Fruit fly (Drosophila melanogaster) whole organism, embryonic: ENCODE results near the gene mof.

Source experiments
- Antp ChIP-seq: fragments of 200-800 bp; sonication (Bioruptor generic); optimal IDR thresholded peaks from 3 replicates; lab custom pipeline; 2016; ENCODE audit warnings: missing biosample characterization, missing genetic modification characterization
- Asciz ChIP-seq: fragments of 200-800 bp; sonication (Bioruptor generic); optimal IDR thresholded peaks from 2 replicates; lab custom pipeline; 2017; ENCODE audit warnings: missing biosample characterization, mild to moderate bottlenecking, missing genetic modification characterization, missing genetic modification reagents
- CG10147 ChIP-seq: fragments of 200-800 bp; sonication (Bioruptor generic); optimal IDR thresholded peaks from 2 replicates; lab custom pipeline; 2019; ENCODE audit warnings: missing biosample characterization, mild to moderate bottlenecking, missing genetic modification characterization, moderate library complexity
- CG10366 ChIP-seq: fragments of 200-800 bp; sonication (Bioruptor generic); IDR thresholded peaks from 2 replicates; pipeline ENCODE4 v1.3.6; 2022; ENCODE audit warnings: missing biosample characterization, missing genetic modification characterization
- CG11085 ChIP-seq: fragments of 200-800 bp; sonication (Bioruptor generic); IDR thresholded peaks from 2 replicates; pipeline ENCODE4 v1.3.6; 2022; ENCODE audit warnings: missing biosample characterization, missing genetic modification characterization
- CG11695 ChIP-seq: fragments of 200-800 bp; sonication (Bioruptor generic); IDR thresholded peaks from 3 replicates; pipeline ENCODE4 v1.3.6; 2022; ENCODE audit warnings: missing biosample characterization, missing genetic modification characterization
- CG1233 ChIP-seq: fragments of 200-800 bp; sonication (Bioruptor generic); optimal IDR thresholded peaks from 4 replicates; lab custom pipeline; 2018; ENCODE audit warnings: missing biosample characterization, mild to moderate bottlenecking, missing genetic modification characterization
- CG13775 ChIP-seq: fragments of 200-800 bp; sonication (Bioruptor generic); optimal IDR thresholded peaks from 3 replicates; lab custom pipeline; 2017; ENCODE audit warnings: missing biosample characterization, mild to moderate bottlenecking, missing genetic modification characterization
- CG14014 ChIP-seq: fragments of 200-800 bp; sonication (Bioruptor generic); IDR thresholded peaks from 2 replicates; pipeline ENCODE4 v1.3.6; 2022; ENCODE audit warnings: missing biosample characterization, missing genetic modification characterization
- CG15479 ChIP-seq: fragments of 200-800 bp; sonication (Bioruptor generic); optimal IDR thresholded peaks from 3 replicates; lab custom pipeline; 2019; ENCODE audit warnings: missing biosample characterization, mild to moderate bottlenecking, missing genetic modification characterization, moderate library complexity
- CG16813 ChIP-seq: fragments of 200-800 bp; sonication (Bioruptor generic); IDR thresholded peaks from 3 replicates; pipeline ENCODE4 v1.3.6; 2022; ENCODE audit warnings: missing biosample characterization, missing genetic modification characterization; ENCODE audit not compliant: partially characterized antibody
- CG2678 ChIP-seq: fragments of 200-800 bp; sonication (Bioruptor generic); optimal IDR thresholded peaks from 3 replicates; lab custom pipeline; 2019; ENCODE audit warnings: missing biosample characterization, mild to moderate bottlenecking, missing genetic modification characterization, moderate library complexity
- CG31441 ChIP-seq: fragments of 200-800 bp; sonication (Bioruptor generic); IDR thresholded peaks from 2 replicates; pipeline ENCODE4 v1.3.6; 2022; ENCODE audit warnings: missing biosample characterization, missing genetic modification characterization
- CG3281 ChIP-seq: fragments of 200-800 bp; sonication (Bioruptor generic); optimal IDR thresholded peaks from 3 replicates; lab custom pipeline; 2017; ENCODE audit warnings: missing biosample characterization, mild to moderate bottlenecking, missing genetic modification characterization
- CG3847 ChIP-seq: fragments of 200-800 bp; sonication (Bioruptor generic); IDR thresholded peaks from 2 replicates; pipeline ENCODE4 v1.3.6; 2022; ENCODE audit warnings: missing biosample characterization, missing genetic modification characterization
- CG4328 ChIP-seq: fragments of 200-800 bp; sonication (Bioruptor generic); optimal IDR thresholded peaks from 3 replicates; lab custom pipeline; 2017; ENCODE audit warnings: missing biosample characterization, missing genetic modification reagents, missing genetic modification characterization
- CG6765 ChIP-seq: fragments of 200-800 bp; sonication (Bioruptor generic); optimal IDR thresholded peaks from 3 replicates; lab custom pipeline; 2017; ENCODE audit warnings: missing biosample characterization, mild to moderate bottlenecking, missing genetic modification characterization
- CG7556 ChIP-seq: fragments of 200-800 bp; sonication (Bioruptor generic); optimal IDR thresholded peaks from 2 replicates; lab custom pipeline; 2017; ENCODE audit warnings: missing biosample characterization, mild to moderate bottlenecking, missing genetic modification characterization
- CoRest ChIP-seq: fragments of 200-800 bp; sonication (Bioruptor generic); optimal IDR thresholded peaks from 3 replicates; lab custom pipeline; 2018; ENCODE audit warnings: missing biosample characterization, mild to moderate bottlenecking, missing genetic modification characterization, moderate library complexity
- E2f2 ChIP-seq: fragments of 200-800 bp; sonication (Bioruptor generic); IDR thresholded peaks from 2 replicates; pipeline ENCODE4 v1.3.6; 2022; ENCODE audit warnings: missing biosample characterization, missing genetic modification characterization
- Elba2 ChIP-seq: fragments of 200-800 bp; sonication (Bioruptor generic); optimal IDR thresholded peaks from 3 replicates; lab custom pipeline; 2016; ENCODE audit warnings: missing biosample characterization, missing genetic modification characterization
- Ets65A ChIP-seq: fragments of 200-800 bp; sonication (Bioruptor generic); peaks from one replicate; lab custom pipeline; 2016; ENCODE audit warnings: missing biosample characterization, missing genetic modification characterization
- Fer2 ChIP-seq: fragments of 200-800 bp; sonication (Bioruptor generic); optimal IDR thresholded peaks from 2 replicates; lab custom pipeline; 2018; ENCODE audit warnings: missing biosample characterization, mild to moderate bottlenecking, missing genetic modification characterization, moderate library complexity
- Hand ChIP-seq: fragments of 200-800 bp; sonication (Bioruptor generic); optimal IDR thresholded peaks from 2 replicates; lab custom pipeline; 2017; ENCODE audit warnings: mild to moderate bottlenecking, missing biosample characterization, missing genetic modification reagents, missing genetic modification characterization
- Hey ChIP-seq: fragments of 200-800 bp; sonication (Bioruptor generic); optimal IDR thresholded peaks from 3 replicates; lab custom pipeline; 2018; ENCODE audit warnings: missing biosample characterization, mild to moderate bottlenecking, missing genetic modification characterization
- Hr78 ChIP-seq, 2 experiments: fragments of 200-800 bp in 1 of 2; fragments of >200 bp in 1 of 2; sonication (Bioruptor generic) in 1 of 2; optimal IDR thresholded peaks; 2 replicates each; lab custom pipeline; 2017 to 2019; ENCODE audit warnings: missing biosample characterization in 2 of 2, missing genetic modification characterization in 2 of 2, mild to moderate bottlenecking in 1 of 2, moderate library complexity in 1 of 2
- Myb ChIP-seq: fragments of 200-800 bp; sonication (Bioruptor generic); optimal IDR thresholded peaks from 2 replicates; lab custom pipeline; 2016; ENCODE audit warnings: missing biosample characterization, missing genetic modification characterization
- Rx ChIP-seq: fragments of 200-800 bp; sonication (Bioruptor generic); IDR thresholded peaks from 2 replicates; pipeline ENCODE4 v1.3.6; 2022; ENCODE audit warnings: missing biosample characterization, missing genetic modification characterization
- Taf1 ChIP-seq: fragments of 200-800 bp; sonication (Bioruptor generic); IDR thresholded peaks from 2 replicates; pipeline ENCODE4 v1.3.6; 2022; ENCODE audit warnings: missing biosample characterization, missing genetic modification characterization
- Xbp1 ChIP-seq: fragments of 200-800 bp; sonication (Bioruptor generic); optimal IDR thresholded peaks from 3 replicates; lab custom pipeline; 2016; ENCODE audit warnings: missing biosample characterization, mild to moderate bottlenecking, missing genetic modification characterization
- ap ChIP-seq: fragments of 200-800 bp; sonication (Bioruptor generic); IDR thresholded peaks from 2 replicates; pipeline ENCODE4 v1.3.6; 2022; ENCODE audit warnings: missing biosample characterization, missing genetic modification characterization
- ase ChIP-seq: fragments of 200-800 bp; sonication (Bioruptor generic); IDR thresholded peaks from 3 replicates; pipeline ENCODE4 v1.3.6; 2022; ENCODE audit warnings: missing biosample characterization, missing genetic modification characterization
- ash1 ChIP-seq: fragments of 200-800 bp; sonication (Bioruptor generic); optimal IDR thresholded peaks from 2 replicates; lab custom pipeline; 2018; ENCODE audit warnings: missing biosample characterization, mild to moderate bottlenecking, missing genetic modification characterization
- ato ChIP-seq: fragments of 200-800 bp; sonication (Bioruptor generic); IDR thresholded peaks from 2 replicates; pipeline ENCODE4 v1.3.6; 2022; ENCODE audit warnings: missing biosample characterization, missing genetic modification characterization; ENCODE audit not compliant: partially characterized antibody
- caup ChIP-seq: fragments of 200-800 bp; sonication (Bioruptor generic); optimal IDR thresholded peaks from 3 replicates; lab custom pipeline; 2017; ENCODE audit warnings: missing biosample characterization, mild to moderate bottlenecking, missing genetic modification characterization, moderate library complexity; ENCODE audit not compliant: severe bottlenecking
- chn ChIP-seq: fragments of 200-800 bp; sonication (Bioruptor generic); optimal IDR thresholded peaks from 2 replicates; lab custom pipeline; 2016; ENCODE audit warnings: missing biosample characterization, missing genetic modification characterization
- exex ChIP-seq: fragments of 200-800 bp; sonication (Bioruptor generic); optimal IDR thresholded peaks from 4 replicates; lab custom pipeline; 2018; ENCODE audit warnings: missing biosample characterization, mild to moderate bottlenecking, missing genetic modification characterization, moderate library complexity
- gcm ChIP-seq: fragments of 200-800 bp; sonication (Bioruptor generic); optimal IDR thresholded peaks from 2 replicates; lab custom pipeline; 2019; ENCODE audit warnings: missing biosample characterization, mild to moderate bottlenecking, missing genetic modification characterization, moderate library complexity
- gt ChIP-seq: fragments of 200-800 bp; sonication (Bioruptor generic); IDR thresholded peaks from 2 replicates; pipeline ENCODE4 v1.3.6; 2022; ENCODE audit warnings: missing biosample characterization, missing genetic modification characterization
- jing ChIP-seq: fragments of 200-800 bp; sonication (Bioruptor generic); optimal IDR thresholded peaks from 2 replicates; lab custom pipeline; 2018; ENCODE audit warnings: missing biosample characterization, mild to moderate bottlenecking, missing genetic modification characterization
- lola ChIP-seq, 3 experiments: fragments of >200 bp in 2 of 3; fragments of 200-800 bp in 1 of 3; sonication (Bioruptor generic) in 1 of 3; optimal IDR thresholded peaks; 2 replicates each; lab custom pipeline; 2017 to 2019; ENCODE audit warnings: missing biosample characterization in 3 of 3, missing genetic modification characterization in 3 of 3, mild to moderate bottlenecking in 1 of 3, moderate library complexity in 1 of 3
- nom ChIP-seq: fragments of 200-800 bp; sonication (Bioruptor generic); optimal IDR thresholded peaks from 2 replicates; lab custom pipeline; 2017; ENCODE audit warnings: missing biosample characterization, missing genetic modification characterization, mild to moderate bottlenecking, moderate library complexity, missing genetic modification reagents
- phol ChIP-seq: fragments of 200-800 bp; sonication (Bioruptor generic); optimal IDR thresholded peaks from 3 replicates; lab custom pipeline; 2018; ENCODE audit warnings: missing biosample characterization, mild to moderate bottlenecking, missing genetic modification characterization, moderate library complexity
- pum ChIP-seq: fragments of 200-800 bp; sonication (Bioruptor generic); optimal IDR thresholded peaks from 2 replicates; lab custom pipeline; 2016; ENCODE audit warnings: missing biosample characterization, missing genetic modification characterization
- repo ChIP-seq: fragments of 200-800 bp; sonication (Bioruptor generic); optimal IDR thresholded peaks from 2 replicates; lab custom pipeline; 2016; ENCODE audit warnings: missing biosample characterization, missing genetic modification characterization
- slou ChIP-seq: fragments of 200-800 bp; sonication (Bioruptor generic); optimal IDR thresholded peaks from 3 replicates; lab custom pipeline; 2016; ENCODE audit warnings: missing biosample characterization, missing genetic modification characterization
- tup ChIP-seq: fragments of 200-800 bp; sonication (Bioruptor generic); optimal IDR thresholded peaks from 2 replicates; lab custom pipeline; 2016; ENCODE audit warnings: missing biosample characterization, mild to moderate bottlenecking, missing genetic modification characterization, moderate library complexity
- unc-4 ChIP-seq: fragments of 200-800 bp; sonication (Bioruptor generic); IDR thresholded peaks from 2 replicates; pipeline ENCODE4 v1.3.6; 2022; ENCODE audit warnings: missing biosample characterization, missing genetic modification characterization; ENCODE audit not compliant: partially characterized antibody
- usp ChIP-seq: fragments of >200 bp; optimal IDR thresholded peaks from 2 replicates; lab custom pipeline; 2017; ENCODE audit warnings: missing biosample characterization, missing genetic modification characterization
- zfh2 ChIP-seq: fragments of 200-800 bp; sonication (Bioruptor generic); optimal IDR thresholded peaks from 2 replicates; lab custom pipeline; 2016; ENCODE audit warnings: missing biosample characterization, missing genetic modification characterization

Gene mof

DNA sequence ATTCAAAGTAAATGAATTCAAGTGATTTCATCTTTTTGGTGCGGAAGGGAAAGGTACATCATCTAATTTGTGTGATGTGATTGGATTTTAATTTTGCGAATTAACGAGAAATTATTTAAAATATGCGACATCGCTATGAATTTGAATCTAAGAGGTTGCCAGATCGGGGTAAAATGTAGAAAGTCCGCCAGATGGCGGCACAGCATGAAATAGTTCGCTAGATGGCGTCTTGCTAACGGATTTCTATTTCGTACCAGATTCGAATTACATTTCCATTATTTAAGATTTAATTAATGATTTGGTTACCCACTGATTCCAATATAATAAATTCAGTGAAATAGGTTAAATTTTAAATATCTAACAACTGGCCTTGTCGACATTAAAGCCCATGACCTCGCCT lies 6.7 kb upstream of the mof start (continued):
- TF ChIP-seq Xbp1: peak; percentile 66
- no peak for TF ChIP-seq zfh2 (GFP tag; lab: Kevin White, UChicago)
- no peak for TF ChIP-seq CG3281 (GFP tag; lab: Kevin White, UChicago)
- TF ChIP-seq CG11695: no peak
- TF ChIP-seq Antp (GFP tag; lab: Kevin White, UChicago): peak; percentile 25
- no peak for TF ChIP-seq Hr78 (GFP tag; optimal IDR thresholded peaks at IDR 0.05; lab: Kevin White, UChicago)
- TF ChIP-seq CG7556: no peak
- peak; percentile 87 for TF ChIP-seq E2f2 (GFP tag; lab: Robert Waterston, UW)
- TF ChIP-seq ash1 (GFP tag; lab: Kevin White, UChicago): no peak
- TF ChIP-seq CG1233 (GFP tag; lab: Kevin White, UChicago): no peak
- TF ChIP-seq nom: no peak
- TF ChIP-seq CG31441 (GFP tag; lab: Robert Waterston, UW): no peak
- no peak for TF ChIP-seq caup (GFP tag; lab: Kevin White, UChicago)
- TF ChIP-seq CG6765: no peak
- TF ChIP-seq CG11085 (GFP tag; lab: Robert Waterston, UW): no peak
- TF ChIP-seq Fer2 (tag; lab: Kevin White, UChicago): no peak
- TF ChIP-seq Ets65A (GFP tag; lab: Kevin White, UChicago): peak; percentile 94
- TF ChIP-seq CG15479 (GFP tag; lab: Kevin White, UChicago): peak; percentile 24
- no peak for TF ChIP-seq CG16813 (GFP tag; lab: Robert Waterston, UW)
- TF ChIP-seq ap (GFP tag; lab: Robert Waterston, UW): no peak
- TF ChIP-seq lola (GFP tag; optimal IDR thresholded peaks at IDR 0.05; lab: Kevin White, UChicago): no peak
- no peak for TF ChIP-seq tup
- no peak for TF ChIP-seq gcm (GFP tag; lab: Kevin White, UChicago)
- TF ChIP-seq usp (GFP tag; lab: Kevin White, UChicago): no peak
- 0 out of 2 replicates have a peak, but pooled peaks have one; percentile 10 for TF ChIP-seq Taf1 (GFP tag; lab: Robert Waterston, UW)
- TF ChIP-seq CG4328 (GFP tag; lab: Kevin White, UChicago): no peak
- no peak for TF ChIP-seq CG2678
- TF ChIP-seq CG3847 (GFP tag; lab: Robert Waterston, UW): peak; percentile 69
- peak; percentile 98 for TF ChIP-seq Myb (GFP tag; lab: Kevin White, UChicago)
- peak; percentile 21; the same call in 1 of the 2 replicates for TF ChIP-seq CG14014
- no peak for TF ChIP-seq exex (tag; lab: Kevin White, UChicago)
- TF ChIP-seq Hand (GFP tag; lab: Kevin White, UChicago): no peak
- TF ChIP-seq slou (GFP tag; lab: Kevin White, UChicago): peak; percentile 19
- TF ChIP-seq pum (GFP tag; lab: Kevin White, UChicago): peak; percentile 31
- no peak for TF ChIP-seq gt (GFP tag; lab: Robert Waterston, UW)
- TF ChIP-seq Asciz (GFP tag; lab: Kevin White, UChicago): no peak
- no peak for TF ChIP-seq Hey (tag; lab: Kevin White, UChicago)
- TF ChIP-seq CG10147 (GFP tag; lab: Kevin White, UChicago): no peak
- TF ChIP-seq CG10366 (GFP tag; lab: Robert Waterston, UW): no peak
- no peak for TF ChIP-seq CG13775 (GFP tag; lab: Kevin White, UChicago)
- TF ChIP-seq ase: no peak
- TF ChIP-seq ato: no peak
- peak; percentile 59 for TF ChIP-seq CoRest (tag; lab: Kevin White, UChicago)
- TF ChIP-seq jing (GFP tag; lab: Kevin White, UChicago): no peak
- TF ChIP-seq repo (GFP tag; lab: Kevin White, UChicago): peak; percentile 10
- no peak for TF ChIP-seq Elba2 (GFP tag; lab: Kevin White, UChicago)
- no peak for TF ChIP-seq Rx (GFP tag; lab: Robert Waterston, UW)
- no peak for TF ChIP-seq unc-4
- peak; percentile 58 for TF ChIP-seq phol
- TF ChIP-seq chn (GFP tag; lab: Kevin White, UChicago): peak; percentile 9
